Worm (Caenorhabditis elegans): ENCODE measurements around the gene srw-142.
"Not testable (repeated sequence)": the region's sequence is repeated elsewhere in the genome, so short reads cannot be mapped to it uniquely, and the experiment has no call there.

- not testable (repeated sequence) for TF ChIP-seq sptf-1 (tag; optimal IDR thresholded peaks at IDR 0.05); unc-62 (GFP tag; optimal IDR thresholded peaks at IDR 0.05); nhr-237 (tag; optimal IDR thresholded peaks at IDR 0.05); blmp-1 (tag; optimal IDR thresholded peaks at IDR 0.05); lsy-2 (tag; optimal IDR thresholded peaks at IDR 0.05); elt-3 (tag; optimal IDR thresholded peaks at IDR 0.05)
These were observed 2.8 kb downstream of the srw-142 start, which contains the start of gene srh-248 for ce11 chrV:2955342-2955741.
